Fruit fly (Drosophila melanogaster) whole organism, larva: ENCODE data around the gene kst.

Source experiments
- noc ChIP-seq: fragments of 200-800 bp; sonication (Bioruptor generic); optimal IDR thresholded peaks from 3 replicates; lab custom pipeline; 2019; ENCODE audit warnings: missing biosample characterization, mild to moderate bottlenecking, missing genetic modification characterization, moderate library complexity

The kst gene

DNA sequence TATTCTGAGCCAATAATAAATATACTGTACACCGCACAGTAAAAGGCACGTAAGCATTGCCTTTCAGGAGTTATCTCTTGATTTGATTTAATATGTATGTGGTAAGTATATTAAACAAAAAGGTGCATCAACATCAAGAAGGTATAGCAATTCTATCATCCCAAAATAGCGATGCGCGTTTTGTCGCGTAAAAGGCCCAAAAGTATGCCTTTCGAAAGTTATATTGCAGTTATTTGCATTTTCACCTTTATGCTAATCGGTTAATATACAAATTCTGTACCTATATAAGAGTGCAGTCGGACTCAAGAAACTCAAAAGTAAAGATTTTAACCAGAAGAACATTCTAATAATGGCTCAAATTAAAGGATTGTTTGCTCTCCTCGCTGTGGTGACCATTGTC lies 21.4 kb upstream of the kst start, which contains the start of gene Drsl4:
Gene Drsl4, plus strand, starts transcription at position 333 of the 400 bp plus-strand sequence.
- no peak for TF ChIP-seq noc (tag; lab: Kevin White, UChicago)

DNA sequence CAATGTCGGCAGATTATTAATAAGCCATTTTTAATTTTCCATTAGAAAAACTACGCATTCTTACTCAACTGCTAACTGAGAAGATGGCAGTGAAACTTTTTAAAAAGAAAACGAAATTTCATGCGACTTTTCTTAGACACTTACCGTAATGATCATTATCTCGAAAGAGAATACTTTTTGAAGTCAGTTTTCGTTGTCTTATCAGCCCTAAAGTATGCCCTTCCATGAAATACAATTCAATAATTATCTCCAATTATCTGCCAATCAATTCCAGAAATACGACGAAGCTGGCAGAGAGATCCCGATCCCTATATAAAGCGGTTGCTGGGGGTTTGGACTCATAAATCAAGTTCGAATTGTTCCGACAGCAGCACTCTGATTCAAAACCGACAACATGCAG lies 20.2 kb upstream of the kst start, which contains the start of gene Drsl5:
Gene Drsl5, plus strand, starts transcription at position 341 of the 400 bp plus-strand sequence.
- TF ChIP-seq noc (tag; lab: Kevin White, UChicago): no peak

DNA sequence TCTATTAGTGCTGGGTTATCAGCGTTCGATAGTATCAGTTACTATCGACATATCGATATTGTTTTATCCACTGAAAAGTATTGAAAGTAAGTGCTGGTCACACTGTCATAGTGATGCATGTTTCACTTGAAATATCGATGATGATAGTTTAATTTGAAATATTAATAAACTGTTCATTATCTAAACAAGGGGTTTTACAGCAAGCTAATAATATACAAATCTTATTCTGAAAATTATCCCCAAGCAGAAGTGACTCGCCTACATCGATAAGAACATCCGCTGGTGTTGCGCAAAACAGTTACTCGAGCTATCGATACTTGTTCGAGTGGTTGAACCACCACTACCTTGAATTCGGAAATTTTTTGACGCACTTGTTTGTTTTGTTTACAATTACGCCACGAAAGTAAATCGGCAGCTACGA lies 17.4 kb upstream of the kst start, which contains the start of the genes PIG-C, CG12016 and Dpm2:
Gene PIG-C, minus strand, starts transcription at position 10 of the 421 bp plus-strand sequence.
Gene CG12016, plus strand, starts transcription at position 333 of the 421 bp plus-strand sequence.
Gene Dpm2, plus strand, starts transcription at position 333 of the 421 bp plus-strand sequence.
- peak; percentile 16 for TF ChIP-seq noc (tag; lab: Kevin White, UChicago)

DNA sequence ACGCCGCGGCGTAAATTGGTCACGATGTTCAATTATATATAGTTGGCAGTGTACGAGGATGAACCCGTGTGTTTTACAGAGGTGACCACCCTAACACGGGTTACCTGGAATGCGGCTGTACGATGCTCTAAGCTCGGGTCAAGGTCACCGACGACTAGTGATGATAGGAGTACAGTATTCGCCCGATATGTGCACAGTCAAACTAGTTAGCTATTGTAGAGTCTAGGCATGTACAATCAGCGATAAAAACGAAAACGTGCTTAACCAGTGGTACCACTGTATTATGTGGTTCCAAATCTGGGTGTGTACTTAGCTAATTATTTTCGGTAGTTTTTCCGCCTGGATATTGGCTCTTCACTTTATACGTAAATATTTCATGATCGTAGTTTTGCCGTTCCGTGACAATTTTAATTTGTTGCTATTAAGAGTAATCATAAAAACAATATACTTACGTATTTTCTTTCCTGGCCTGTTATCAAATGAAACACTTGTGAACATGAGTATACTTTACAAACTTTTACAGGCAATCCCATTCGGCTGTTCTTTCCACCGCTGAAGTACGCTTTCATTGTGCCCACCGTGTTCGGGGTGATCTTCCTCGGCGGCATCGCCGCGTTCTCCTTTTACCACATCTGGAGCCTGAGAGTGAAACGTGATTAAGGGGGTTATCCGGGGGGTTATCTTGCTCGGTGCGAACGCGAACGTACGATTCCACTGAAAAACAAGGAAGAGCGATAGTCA lies 16.5 kb upstream of the kst start:
- peak; percentile 69 for TF ChIP-seq noc (tag; lab: Kevin White, UChicago)

DNA sequence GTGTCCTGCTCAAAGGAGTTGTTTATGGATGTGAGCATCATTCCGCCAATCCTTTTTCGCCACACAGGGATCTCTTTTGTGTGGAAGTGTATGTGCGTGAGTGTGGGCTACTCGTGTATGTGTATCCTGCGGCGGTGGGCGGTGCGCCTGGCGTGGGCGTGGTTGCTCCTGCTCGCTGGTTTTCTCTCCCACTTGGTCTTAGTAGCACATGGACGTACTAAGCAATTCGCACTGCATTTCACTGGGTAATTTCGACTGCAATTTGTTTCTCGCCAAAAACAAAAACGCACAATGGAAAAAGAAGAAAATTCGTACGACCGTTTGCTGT lies 11.1 kb upstream of the kst start:
- no peak for TF ChIP-seq noc (tag; lab: Kevin White, UChicago)

dm6 chr3L:3325925-3326903 lies 10.4 kb upstream of the kst start, which contains the start of gene Gtpx:
Gtpx (plus strand) TSS chr3L:3326265.
- TF ChIP-seq noc (tag; lab: Kevin White, UChicago): peak; percentile 30

DNA sequence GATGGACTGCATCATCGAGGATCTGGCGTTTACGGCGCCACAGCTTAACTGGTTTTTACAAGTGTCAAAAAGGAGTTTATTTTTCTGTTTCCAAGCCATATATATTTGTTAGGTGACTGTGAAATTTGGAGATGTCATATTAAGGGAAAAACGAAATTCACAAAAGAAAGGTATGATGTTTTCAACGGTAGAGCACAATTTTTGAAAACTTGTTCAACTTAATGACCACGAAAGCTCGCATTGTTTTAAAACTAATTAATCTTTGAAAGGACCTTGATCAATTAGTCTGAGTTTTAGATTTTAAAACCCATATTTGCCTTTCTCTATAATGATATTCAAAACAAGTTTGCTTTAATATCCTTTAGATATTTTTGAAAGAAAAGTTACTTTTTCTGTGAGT lies 7.9 kb upstream of the kst start, which contains the start of gene Strip:
Gene Strip, minus strand, starts transcription at position 101 of the 400 bp plus-strand sequence.
- TF ChIP-seq noc (tag; lab: Kevin White, UChicago): no peak

- no peak for TF ChIP-seq noc (tag; lab: Kevin White, UChicago)
Measured at dm6 chr3L:3329763-3330162, 6.9 kb upstream of the kst start, which contains the start of gene CG14961. CG14961 (plus strand) TSS chr3L:3330063.

DNA sequence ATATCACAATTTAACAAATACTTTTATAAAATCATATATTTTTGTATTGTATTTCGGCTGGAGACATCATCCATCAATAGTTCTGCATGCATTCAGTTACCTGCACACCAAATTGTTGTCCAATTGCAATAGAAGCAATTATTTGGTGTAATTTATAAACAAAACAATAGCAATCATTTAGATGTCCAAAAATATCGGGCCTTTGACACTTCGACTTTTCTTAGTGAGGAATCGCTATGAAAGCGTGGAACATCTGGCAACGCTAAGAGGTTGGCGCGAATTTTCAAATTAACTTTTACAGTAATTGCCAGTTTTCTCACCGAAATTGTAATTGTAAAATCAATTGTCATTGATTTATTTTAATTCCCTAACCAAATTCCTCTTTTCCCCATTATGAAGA lies 1.9 kb upstream of the kst start, which contains the start of gene CG14969:
Gene CG14969, minus strand, starts transcription at position 195 of the 400 bp plus-strand sequence.
- no peak for TF ChIP-seq noc (tag; lab: Kevin White, UChicago)

dm6 chr3L:3335688-3336087 lies 972 bp upstream of the kst start, which contains the start of gene Drsl1:
Drsl1 (minus strand) TSS chr3L:3335788.
- no peak for TF ChIP-seq noc (tag; lab: Kevin White, UChicago)

- TF ChIP-seq noc (tag; lab: Kevin White, UChicago): no peak
Measured at dm6 chr3L:3337345-3337928, 777 bp downstream of the kst start.

DNA sequence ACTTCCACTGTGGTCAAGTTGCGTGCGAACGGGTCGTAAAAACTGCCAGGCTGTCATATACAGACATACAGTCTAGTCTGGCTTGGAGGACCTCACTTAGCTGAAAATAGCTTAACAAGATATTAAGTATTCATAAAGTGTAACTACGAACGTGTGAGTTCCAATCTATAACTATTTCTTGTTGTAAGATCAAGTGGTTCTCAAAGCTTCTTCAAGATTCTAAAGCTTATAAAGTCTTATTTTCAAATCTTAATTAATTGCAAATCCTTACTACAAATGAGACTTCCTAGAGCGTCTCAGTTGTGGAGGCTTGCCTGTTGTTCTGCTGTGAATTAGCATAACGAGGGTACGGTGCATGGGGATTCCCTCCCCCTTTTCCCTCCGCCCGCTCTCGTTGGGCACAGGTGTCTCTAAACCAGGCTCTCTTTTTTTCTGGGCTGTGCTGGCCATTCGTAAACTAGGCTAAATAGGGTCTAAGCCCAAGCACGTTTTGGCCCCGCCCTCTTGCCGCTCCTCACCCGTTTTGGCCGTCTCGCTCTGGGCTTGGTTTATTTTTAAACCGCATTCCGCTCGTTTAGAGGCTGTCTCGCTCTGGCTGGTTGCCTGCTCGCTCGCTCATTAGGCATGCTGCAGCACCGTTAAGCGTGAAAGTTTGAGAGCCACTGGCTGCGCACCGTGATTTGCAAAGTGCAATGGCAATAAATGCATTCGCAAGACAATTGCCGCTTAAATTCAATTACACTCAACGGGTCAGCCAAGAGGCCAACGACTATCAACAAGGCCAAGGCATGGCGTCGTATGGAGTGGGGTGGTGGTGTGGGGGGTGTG lies 1.6 kb downstream of the kst start:
- TF ChIP-seq noc (tag; lab: Kevin White, UChicago): no peak

DNA sequence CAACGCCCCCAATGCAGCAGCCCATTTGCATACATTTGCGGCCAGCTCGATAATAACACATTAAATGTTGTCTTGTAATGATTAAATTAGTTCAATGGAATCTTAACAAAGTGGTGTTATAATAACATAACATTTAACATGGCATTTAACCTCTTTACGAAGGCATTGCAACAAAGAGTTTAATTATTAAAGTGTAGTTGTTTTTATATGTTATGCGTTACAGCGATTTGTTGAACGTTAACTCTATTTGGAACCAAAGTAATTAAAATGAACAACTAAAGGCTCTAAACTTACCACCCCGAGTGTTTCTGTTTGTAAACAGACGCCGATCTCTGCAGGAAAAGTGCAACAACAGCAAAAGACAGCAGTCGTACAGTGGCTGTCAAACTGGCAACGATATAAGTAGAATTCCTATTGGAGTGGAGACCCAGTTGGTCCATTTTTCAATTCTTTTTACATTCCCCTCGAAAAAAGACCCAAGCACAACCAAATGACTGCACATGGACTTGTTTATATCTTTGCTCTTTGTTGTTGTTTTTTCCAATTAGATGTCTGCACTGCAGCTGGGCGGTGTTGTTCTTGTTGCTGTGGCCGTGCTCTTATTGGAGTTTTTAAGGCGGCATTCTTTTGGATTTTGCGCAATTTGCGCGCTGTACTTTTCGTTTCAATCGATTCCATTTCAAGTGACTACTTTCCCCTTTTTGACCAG lies 2.4 kb downstream of the kst start:
- TF ChIP-seq noc (tag; lab: Kevin White, UChicago): no peak
